Worm (Caenorhabditis elegans): Measurements from ENCODE around the gene F56F10.2.

The F56F10.2 gene

ce11 chrX:859401-859800, at the start of gene F56F10.2:
Gene F56F10.2, plus strand, starts transcription at chrX:859615.
- TF ChIP-seq nhr-11 (tag; optimal IDR thresholded peaks at IDR 0.05) (no peak), snpc-4 (tag; optimal IDR thresholded peaks at IDR 0.05) (no peak), unc-55 (GFP tag; optimal IDR thresholded peaks at IDR 0.05) (peak; percentile 77), mbf-1 (tag; optimal IDR thresholded peaks at IDR 0.05) (no peak), zag-1 (tag; optimal IDR thresholded peaks at IDR 0.05) (peak; percentile 25), nhr-25 (tag; optimal IDR thresholded peaks at IDR 0.05) (no peak), lin-13 (GFP tag; optimal IDR thresholded peaks at IDR 0.05) (no peak), lsy-2 (tag; optimal IDR thresholded peaks at IDR 0.05) (peak in 1 of 2 experiments; percentile 32), skn-1 (tag; optimal IDR thresholded peaks at IDR 0.05) (no peak), fos-1 (tag; optimal IDR thresholded peaks at IDR 0.05) (no peak), peb-1 (tag; optimal IDR thresholded peaks at IDR 0.05) (no peak), C34F6.9 (tag; optimal IDR thresholded peaks at IDR 0.05) (peak; percentile 59)

ce11 chrX:810694-811093, 48.7 kb upstream of the F56F10.2 start, which contains the start of gene F25E2.2:
Gene F25E2.2, minus strand, starts transcription at chrX:810794.
- no peak for TF ChIP-seq lin-13 (GFP tag; optimal IDR thresholded peaks at IDR 0.05)
- no peak for TF ChIP-seq skn-1 (tag; optimal IDR thresholded peaks at IDR 0.05)
- no peak for TF ChIP-seq ztf-11 (tag; optimal IDR thresholded peaks at IDR 0.05)
- TF ChIP-seq elt-3 (tag; optimal IDR thresholded peaks at IDR 0.05), result no peak

- peak; percentile 40 for TF ChIP-seq nhr-129 (tag; optimal IDR thresholded peaks at IDR 0.05)
- TF ChIP-seq unc-39 (tag; optimal IDR thresholded peaks at IDR 0.05), result no peak
- TF ChIP-seq dmd-4 (tag; optimal IDR thresholded peaks at IDR 0.05), result no peak
- TF ChIP-seq ama-1 (optimal IDR thresholded peaks at IDR 0.05), result no peak
- TF ChIP-seq lsy-2 (tag; optimal IDR thresholded peaks at IDR 0.05), result peak in 1 of 2 experiments; percentile 17
- TF ChIP-seq ceh-16 (tag; optimal IDR thresholded peaks at IDR 0.05), result no peak
- TF ChIP-seq nhr-10 (tag; optimal IDR thresholded peaks at IDR 0.05), result no peak
- no peak for TF ChIP-seq zag-1 (tag; optimal IDR thresholded peaks at IDR 0.05)
- TF ChIP-seq F13H6.1 (tag; optimal IDR thresholded peaks at IDR 0.05), result peak; percentile 14
These were observed 47.2 kb upstream of the F56F10.2 start for ce11 chrX:812264-812663.

ce11 chrX:813063-813462, 46.4 kb upstream of the F56F10.2 start, which contains the start of gene F25E2.3:
Gene F25E2.3, minus strand, starts transcription at chrX:813163.
- TF ChIP-seq lin-13 (GFP tag; optimal IDR thresholded peaks at IDR 0.05), result no peak
- TF ChIP-seq zag-1 (tag; optimal IDR thresholded peaks at IDR 0.05), result no peak
- TF ChIP-seq dmd-4 (tag; optimal IDR thresholded peaks at IDR 0.05), result no peak
- no peak for TF ChIP-seq ztf-1 (GFP tag; conservative IDR thresholded peaks at IDR 0.05)
- TF ChIP-seq ceh-82 (tag; optimal IDR thresholded peaks at IDR 0.05), result no peak
- TF ChIP-seq egl-27 (tag; optimal IDR thresholded peaks at IDR 0.05), result no peak
- TF ChIP-seq mab-5 (tag; optimal IDR thresholded peaks at IDR 0.05), result no peak
- no peak for TF ChIP-seq sma-9 (GFP tag; optimal IDR thresholded peaks at IDR 0.05)
- TF ChIP-seq sma-9 (tag; optimal IDR thresholded peaks at IDR 0.05), result no peak
- TF ChIP-seq fos-1 (tag; optimal IDR thresholded peaks at IDR 0.05), result no peak
- no peak for TF ChIP-seq nhr-237 (tag; optimal IDR thresholded peaks at IDR 0.05)
- TF ChIP-seq nhr-21 (tag; optimal IDR thresholded peaks at IDR 0.05), result no peak
- TF ChIP-seq nhr-129 (tag; optimal IDR thresholded peaks at IDR 0.05), result no peak

- TF ChIP-seq fos-1 (tag; optimal IDR thresholded peaks at IDR 0.05) (peak; percentile 94), crh-2 (tag; optimal IDR thresholded peaks at IDR 0.05) (peak; percentile 42), ztf-4 (tag; optimal IDR thresholded peaks at IDR 0.05) (no peak)
These were observed 43.5 kb upstream of the F56F10.2 start, which contains the start of gene ifd-2 for ce11 chrX:815929-816328. Gene ifd-2, minus strand, starts transcription at chrX:815929.

ce11 chrX:817984-818383, 41.4 kb upstream of the F56F10.2 start:
- TF ChIP-seq ZK546.5 (tag; optimal IDR thresholded peaks at IDR 0.05) (no peak), Y55F3AM.14 (GFP tag; optimal IDR thresholded peaks at IDR 0.05) (no peak), ceh-82 (tag; optimal IDR thresholded peaks at IDR 0.05) (no peak), ceh-16 (tag; optimal IDR thresholded peaks at IDR 0.05) (no peak), nhr-6 (tag; optimal IDR thresholded peaks at IDR 0.05) (no peak), lin-13 (GFP tag; optimal IDR thresholded peaks at IDR 0.05) (no peak), lsy-2 (tag; optimal IDR thresholded peaks at IDR 0.05) (no peak), nhr-129 (tag; optimal IDR thresholded peaks at IDR 0.05) (no peak), ama-1 (optimal IDR thresholded peaks at IDR 0.05) (no peak), gmeb-1 (tag; optimal IDR thresholded peaks at IDR 0.05) (no peak), peb-1 (tag; optimal IDR thresholded peaks at IDR 0.05) (no peak), nhr-237 (tag; optimal IDR thresholded peaks at IDR 0.05) (no peak), blmp-1 (tag; optimal IDR thresholded peaks at IDR 0.05; ENCODE audit: insufficient read depth) (no peak), nhr-12 (tag; optimal IDR thresholded peaks at IDR 0.05) (no peak), nhr-11 (tag; optimal IDR thresholded peaks at IDR 0.05) (no peak), sem-4 (tag; optimal IDR thresholded peaks at IDR 0.05) (no peak)
